Worm (Caenorhabditis elegans) whole organism, late embryonic: ENCODE measurements around the gene nlp-71.

Experiments used
- C38D4.7 ChIP-seq: fragments of 200-800 bp; sonication (Bioruptor generic); optimal IDR thresholded peaks from 2 replicates; lab custom pipeline; 2018; ENCODE audit warnings: mild to moderate bottlenecking, missing genetic modification characterization, moderate library complexity, missing compliant biosample characterization
- Y22D7AL.16 ChIP-seq: sonication (generic microtip); optimal IDR thresholded peaks from 2 replicates; lab custom pipeline; 2016; ENCODE audit warnings: missing genetic modification characterization, missing compliant biosample characterization
- ahr-1 ChIP-seq: sonication (generic microtip); optimal IDR thresholded peaks from 2 replicates; lab custom pipeline; 2016; ENCODE audit warnings: missing genetic modification characterization, missing compliant biosample characterization
- ceh-18 ChIP-seq: sonication (generic microtip); optimal IDR thresholded peaks from 2 replicates; lab custom pipeline; 2016; ENCODE audit warnings: missing genetic modification characterization, missing compliant biosample characterization
- ceh-19 ChIP-seq: fragments of 200-800 bp; sonication (Bioruptor generic); optimal IDR thresholded peaks from 2 replicates; lab custom pipeline; 2018; ENCODE audit warnings: mild to moderate bottlenecking, missing genetic modification characterization, missing compliant biosample characterization
- ceh-2 ChIP-seq: sonication (generic microtip); optimal IDR thresholded peaks from 2 replicates; lab custom pipeline; 2016; ENCODE audit warnings: missing genotype, missing genetic modification characterization, missing compliant biosample characterization
- ceh-22 ChIP-seq: sonication (generic microtip); optimal IDR thresholded peaks from 2 replicates; lab custom pipeline; 2017; ENCODE audit warnings: missing biosample characterization, missing genetic modification characterization
- ceh-24 ChIP-seq: sonication (generic microtip); optimal IDR thresholded peaks from 2 replicates; lab custom pipeline; 2016; ENCODE audit warnings: mild to moderate bottlenecking, missing genetic modification characterization, missing compliant biosample characterization
- ceh-31 ChIP-seq: sonication (generic microtip); optimal IDR thresholded peaks from 2 replicates; lab custom pipeline; 2016; ENCODE audit warnings: missing genetic modification characterization, missing compliant biosample characterization
- ceh-45 ChIP-seq: fragments of 200-800 bp; sonication (Bioruptor generic); IDR thresholded peaks from 2 replicates; pipeline ENCODE4 v1.3.6; 2022; ENCODE audit warnings: missing genetic modification reagents, missing genetic modification characterization, missing compliant biosample characterization
- ceh-48 ChIP-seq: sonication (generic microtip); optimal IDR thresholded peaks from 2 replicates; lab custom pipeline; 2016; ENCODE audit warnings: missing genetic modification characterization, inconsistent platforms, missing compliant biosample characterization
- che-1 ChIP-seq: sonication (generic microtip); optimal IDR thresholded peaks from 2 replicates; lab custom pipeline; 2016; ENCODE audit warnings: mild to moderate bottlenecking, missing genetic modification characterization, missing compliant biosample characterization
- dmd-4 ChIP-seq: sonication (generic microtip); optimal IDR thresholded peaks from 2 replicates; lab custom pipeline; 2016; ENCODE audit warnings: borderline replicate concordance, missing genetic modification characterization, missing compliant biosample characterization
- elt-4 ChIP-seq: sonication (generic microtip); optimal IDR thresholded peaks from 2 replicates; lab custom pipeline; 2016; ENCODE audit warnings: missing genetic modification characterization, missing compliant biosample characterization
- ets-4 ChIP-seq: sonication (generic microtip); optimal IDR thresholded peaks from 2 replicates; lab custom pipeline; 2016; ENCODE audit warnings: missing genetic modification characterization, missing compliant biosample characterization
- fkh-6 ChIP-seq: sonication (generic microtip); optimal IDR thresholded peaks from 2 replicates; lab custom pipeline; 2016; ENCODE audit warnings: missing genetic modification characterization, missing compliant biosample characterization
- gmeb-2 ChIP-seq: sonication (generic microtip); optimal IDR thresholded peaks from 2 replicates; lab custom pipeline; 2016; ENCODE audit warnings: missing genetic modification characterization, inconsistent platforms, missing compliant biosample characterization
- hlh-13 ChIP-seq: fragments of 200-800 bp; sonication (Bioruptor generic); optimal IDR thresholded peaks from 2 replicates; lab custom pipeline; 2018; ENCODE audit warnings: mild to moderate bottlenecking, missing genetic modification characterization, missing compliant biosample characterization
- hlh-15 ChIP-seq: sonication (generic microtip); optimal IDR thresholded peaks from 2 replicates; lab custom pipeline; 2016; ENCODE audit warnings: missing genetic modification characterization, missing compliant biosample characterization
- hlh-30 ChIP-seq: sonication (generic microtip); optimal IDR thresholded peaks from 2 replicates; lab custom pipeline; 2017; ENCODE audit warnings: antibody characterized with exemption, missing genetic modification characterization, missing compliant biosample characterization; ENCODE audit not compliant: insufficient read depth
- lin-11 ChIP-seq: fragments of 200-800 bp; sonication (Bioruptor generic); optimal IDR thresholded peaks from 2 replicates; lab custom pipeline; 2018; ENCODE audit warnings: mild to moderate bottlenecking, missing genetic modification characterization, missing compliant biosample characterization
- madf-2 ChIP-seq: sonication (generic microtip); optimal IDR thresholded peaks from 2 replicates; lab custom pipeline; 2017; ENCODE audit warnings: missing genetic modification characterization, missing compliant biosample characterization
- mec-3 ChIP-seq: sonication (generic microtip); optimal IDR thresholded peaks from 2 replicates; lab custom pipeline; 2016; ENCODE audit warnings: borderline replicate concordance, missing genetic modification characterization, missing compliant biosample characterization
- npax-4 ChIP-seq: sonication (generic microtip); optimal IDR thresholded peaks from 2 replicates; lab custom pipeline; 2016; ENCODE audit warnings: missing genetic modification characterization, missing compliant biosample characterization
- pat-9 ChIP-seq: fragments of 200-800 bp; sonication (Bioruptor generic); optimal IDR thresholded peaks from 2 replicates; lab custom pipeline; 2018; ENCODE audit warnings: mild to moderate bottlenecking, missing genetic modification characterization, moderate library complexity, missing compliant biosample characterization
- pha-2 ChIP-seq: sonication (generic microtip); optimal IDR thresholded peaks from 2 replicates; lab custom pipeline; 2017; ENCODE audit warnings: mild to moderate bottlenecking, missing genetic modification characterization, missing compliant biosample characterization
- pha-4 ChIP-seq: fragments of 150-350 bp; optimal IDR thresholded peaks from 2 replicates; lab custom pipeline; 2018; ENCODE audit warnings: missing biosample characterization, missing genetic modification reagents, missing genetic modification characterization
- ref-2 ChIP-seq: sonication (generic microtip); optimal IDR thresholded peaks from 2 replicates; lab custom pipeline; 2016; ENCODE audit warnings: missing genetic modification characterization, missing compliant biosample characterization
- rnt-1 ChIP-seq: sonication (generic microtip); optimal IDR thresholded peaks from 2 replicates; lab custom pipeline; 2016; ENCODE audit warnings: missing genetic modification characterization, missing compliant biosample characterization
- sox-4 ChIP-seq: sonication (generic microtip); optimal IDR thresholded peaks from 2 replicates; lab custom pipeline; 2017; ENCODE audit warnings: mild to moderate bottlenecking, missing genetic modification characterization, inconsistent platforms, missing compliant biosample characterization
- tbx-2 ChIP-seq: sonication (generic microtip); optimal IDR thresholded peaks from 2 replicates; lab custom pipeline; 2016; ENCODE audit warnings: missing genetic modification characterization, missing compliant biosample characterization
- unc-42 ChIP-seq: sonication (generic microtip); optimal IDR thresholded peaks from 2 replicates; lab custom pipeline; 2016; ENCODE audit warnings: missing genotype, missing genetic modification characterization, missing compliant biosample characterization
- unc-55 ChIP-seq: sonication (generic microtip); optimal IDR thresholded peaks from 2 replicates; lab custom pipeline; 2017; ENCODE audit warnings: missing biosample characterization, missing genetic modification reagents, missing genetic modification characterization
- unc-86 ChIP-seq: sonication (generic microtip); optimal IDR thresholded peaks from 2 replicates; lab custom pipeline; 2016; ENCODE audit warnings: missing genetic modification characterization, missing compliant biosample characterization
- zip-5 ChIP-seq: sonication (generic microtip); optimal IDR thresholded peaks from 2 replicates; lab custom pipeline; 2016; ENCODE audit warnings: missing genetic modification characterization, missing compliant biosample characterization

Gene nlp-71

DNA sequence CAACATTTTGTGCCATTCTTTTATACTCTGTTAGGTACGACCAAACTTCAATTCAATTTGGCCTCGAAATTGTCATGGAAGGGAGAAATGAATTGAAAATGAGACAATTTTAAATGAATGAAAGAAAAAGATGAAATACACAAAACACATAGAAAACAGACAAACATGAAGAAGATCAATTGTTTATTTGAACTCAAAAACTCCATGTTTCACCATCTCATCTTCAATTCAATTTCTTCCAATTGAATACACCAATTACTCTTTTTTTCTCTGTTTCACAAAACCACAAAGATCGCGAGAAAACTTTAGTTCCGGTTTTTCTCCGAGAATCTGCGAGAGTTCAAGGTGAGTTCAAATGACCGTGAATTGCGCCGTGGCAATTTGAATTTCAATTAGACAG, 13.8 kb upstream of the nlp-71 start:
- no peak for TF ChIP-seq ref-2 (tag; lab: Kevin White, UChicago)
- no peak for TF ChIP-seq elt-4 (tag; lab: Kevin White, UChicago)
- TF ChIP-seq madf-2 (tag; lab: Kevin White, UChicago): no peak
- TF ChIP-seq pha-4 (tag; lab: Kevin White, UChicago): no peak
- no peak for TF ChIP-seq pha-2 (tag; lab: Kevin White, UChicago)
- TF ChIP-seq ceh-24 (tag; lab: Kevin White, UChicago): no peak

DNA sequence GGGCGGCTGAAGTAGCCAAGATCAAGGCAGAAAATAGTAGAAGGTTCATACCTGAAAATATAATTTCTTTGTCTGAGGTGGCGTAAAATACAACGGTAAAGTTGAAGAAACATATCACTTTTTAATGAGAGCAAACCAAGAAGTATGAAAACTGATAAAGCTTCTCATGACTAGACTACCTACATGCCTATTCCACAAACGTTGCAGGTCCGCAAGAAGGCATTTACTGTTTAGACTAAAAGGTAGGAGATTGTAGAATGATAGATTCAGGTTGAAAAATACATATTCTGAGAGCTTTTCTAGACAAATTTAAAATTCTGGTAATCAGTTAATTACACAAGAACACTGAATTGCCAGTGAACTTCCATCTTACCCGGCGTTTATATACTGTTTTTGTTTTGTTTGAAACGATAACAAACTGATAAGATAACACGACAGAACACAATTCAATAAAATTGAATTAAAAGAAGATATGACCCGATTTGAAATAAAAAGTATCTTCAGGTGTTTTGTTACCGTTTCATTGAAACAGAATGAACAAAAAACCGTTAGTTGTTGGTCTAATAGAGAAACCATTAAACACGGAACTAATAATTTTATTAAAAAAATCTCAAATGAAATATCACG, 12.8 kb upstream of the nlp-71 start, which contains the start of gene acp-6:
TSS of gene acp-6 (minus strand) at position 51 of the 627 bp plus-strand sequence.
- TF ChIP-seq Y22D7AL.16: no peak
- TF ChIP-seq mec-3: no peak
- TF ChIP-seq hlh-15: no peak
- TF ChIP-seq ceh-48 (tag; lab: Kevin White, UChicago): no peak
- TF ChIP-seq C38D4.7 (GFP tag; lab: Kevin White, UChicago): no peak
- TF ChIP-seq dmd-4 (tag; lab: Kevin White, UChicago): no peak
- TF ChIP-seq ahr-1: no peak
- TF ChIP-seq ets-4 (tag; lab: Kevin White, UChicago): no peak
- no peak for TF ChIP-seq sox-4 (tag; lab: Kevin White, UChicago)

DNA sequence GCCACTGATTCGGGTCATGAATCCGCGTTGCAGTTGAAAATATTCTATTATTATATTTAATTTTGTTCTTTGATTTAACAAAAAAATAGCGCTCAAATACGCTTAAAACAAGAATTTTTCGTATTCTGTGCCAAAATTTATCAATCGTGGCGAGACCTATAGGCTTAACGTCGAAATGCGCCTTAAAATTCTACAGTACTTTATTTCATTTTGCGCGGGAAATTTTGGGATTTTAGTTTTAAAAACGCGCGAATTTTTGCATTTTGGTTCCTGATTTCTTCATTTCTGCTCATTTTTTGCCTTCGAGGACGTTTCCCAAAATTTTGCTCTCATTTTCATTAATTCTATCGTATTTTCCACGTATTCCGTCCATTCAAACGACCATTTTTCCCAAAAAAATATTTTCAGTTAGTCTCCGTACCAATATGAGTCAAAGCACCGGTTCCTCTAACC, 7.8 kb upstream of the nlp-71 start, which contains the start of gene puf-11:
TSS of gene puf-11 (plus strand) at position 403 of the 453 bp plus-strand sequence.
- TF ChIP-seq lin-11 (tag; lab: Kevin White, UChicago): no peak
- TF ChIP-seq ceh-48 (tag; lab: Kevin White, UChicago): no peak
- no peak for TF ChIP-seq unc-42 (tag; lab: Kevin White, UChicago)
- no peak for TF ChIP-seq ceh-2 (tag; lab: Kevin White, UChicago)
- TF ChIP-seq madf-2 (tag; lab: Kevin White, UChicago): no peak
- no peak for TF ChIP-seq gmeb-2 (tag; lab: Kevin White, UChicago)
- no peak for TF ChIP-seq elt-4 (tag; lab: Kevin White, UChicago)
- TF ChIP-seq npax-4 (tag; lab: Kevin White, UChicago): no peak
- TF ChIP-seq hlh-30: no peak
- TF ChIP-seq unc-55 (GFP tag; lab: Kevin White, UChicago): no peak
- TF ChIP-seq ref-2 (tag; lab: Kevin White, UChicago): no peak
- no peak for TF ChIP-seq C38D4.7 (GFP tag; lab: Kevin White, UChicago)
- no peak for TF ChIP-seq hlh-13 (GFP tag; lab: Kevin White, UChicago)
- TF ChIP-seq ceh-31: no peak
- TF ChIP-seq pat-9: no peak
- TF ChIP-seq ceh-22 (tag; lab: Kevin White, UChicago): no peak

DNA sequence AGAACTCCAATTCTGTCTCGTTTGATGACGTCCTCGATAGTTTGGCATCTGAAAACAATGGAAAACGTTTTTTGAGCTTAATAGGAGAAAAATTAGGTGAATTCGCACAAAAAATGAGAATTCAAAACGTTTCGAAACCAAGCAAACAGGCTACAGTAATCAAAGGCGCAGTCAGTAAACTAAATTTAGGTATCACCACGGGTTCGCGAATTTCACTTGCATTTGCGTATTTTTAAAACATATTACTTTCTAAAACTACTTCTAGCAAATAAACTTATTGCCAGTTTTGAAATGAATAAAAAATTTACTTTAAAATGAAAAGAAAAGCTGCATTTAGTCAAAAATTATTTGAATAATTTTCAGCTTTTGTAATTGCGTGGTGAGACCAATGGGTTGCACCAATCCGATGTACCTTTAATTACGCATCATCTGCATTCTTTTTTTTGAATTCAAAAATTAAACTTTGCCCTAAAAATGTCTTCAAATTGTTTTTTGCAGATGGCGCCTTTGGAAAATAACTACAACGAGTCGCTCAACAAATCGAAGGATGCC, 5.7 kb upstream of the nlp-71 start, which contains the start of the genes Y73B6BL.23 and htp-2:
TSS of gene Y73B6BL.23 (minus strand) at position 51 of the 552 bp plus-strand sequence.
TSS of gene htp-2 (plus strand) at position 492 of the 552 bp plus-strand sequence.
- TF ChIP-seq ceh-19 (GFP tag; lab: Kevin White, UChicago) (no peak), ceh-45 (GFP tag; lab: Robert Waterston, UW) (no peak), che-1 (no peak), fkh-6 (tag; lab: Kevin White, UChicago) (no peak), unc-86 (tag; lab: Kevin White, UChicago) (no peak), dmd-4 (tag; lab: Kevin White, UChicago) (no peak), Y22D7AL.16 (no peak), lin-11 (tag; lab: Kevin White, UChicago) (no peak), rnt-1 (tag; lab: Kevin White, UChicago) (no peak), zip-5 (tag; lab: Kevin White, UChicago) (no peak), ceh-18 (tag; lab: Kevin White, UChicago) (no peak), tbx-2 (tag; lab: Kevin White, UChicago) (no peak)
